Fruit fly (Drosophila melanogaster): Measurements from ENCODE around the gene CG4822.

Gene CG4822

DNA sequence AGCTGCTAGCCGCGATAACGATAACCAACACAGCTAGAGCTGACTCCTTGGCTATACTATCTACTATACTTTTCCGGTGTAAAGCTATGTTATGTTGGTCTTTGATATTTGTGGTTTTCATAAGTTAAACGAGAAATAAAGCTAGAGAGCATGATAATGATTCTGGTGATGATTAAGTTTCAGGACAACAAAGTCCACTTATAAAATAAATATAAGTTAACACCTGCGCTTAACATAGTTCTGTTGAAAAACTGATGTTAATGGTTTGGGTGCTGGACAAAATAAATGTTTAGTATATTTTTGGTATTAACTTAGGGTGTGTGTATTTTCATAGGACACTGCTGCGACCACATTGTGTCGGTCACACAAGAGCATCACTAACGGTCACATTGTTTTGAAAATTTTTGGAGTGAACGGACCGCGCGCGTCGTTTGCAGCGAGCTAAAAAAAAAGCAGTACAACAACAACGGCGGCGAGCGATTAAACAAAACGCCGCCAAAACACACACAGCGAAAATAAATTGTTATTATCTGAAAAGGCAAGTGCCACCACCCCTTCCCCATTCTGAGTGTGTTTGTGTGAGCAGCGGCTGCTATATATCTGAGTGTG is 37.2 kb upstream of the CG4822 start, which contains the start of the genes CG33635 and spen (continued):
- TF ChIP-seq CG2712 (tag; optimal IDR thresholded peaks at IDR 0.05) (peak; percentile 63), grau (tag; optimal IDR thresholded peaks at IDR 0.05) (peak; percentile 38), ato (GFP tag; IDR thresholded peaks at IDR 0.05; ENCODE audit: partially characterized antibody) (no peak), CG9876 (GFP tag; optimal IDR thresholded peaks at IDR 0.05) (no peak), ATbp (GFP tag; optimal IDR thresholded peaks at IDR 0.05) (no peak), CG13775 (GFP tag; optimal IDR thresholded peaks at IDR 0.05) (peak; percentile 30), CG7271 (tag; optimal IDR thresholded peaks at IDR 0.05) (peak; percentile 74), tap (tag; optimal IDR thresholded peaks at IDR 0.05) (peak; percentile 15), schlank (tag; optimal IDR thresholded peaks at IDR 0.05) (peak; percentile 15), ftz-f1 (GFP tag; optimal IDR thresholded peaks at IDR 0.05) (peak; percentile 42), H15 (GFP tag; IDR thresholded peaks at IDR 0.05) (no peak), HLH3B (GFP tag; IDR thresholded peaks at IDR 0.05) (no peak), CG12299 (tag; optimal IDR thresholded peaks at IDR 0.05) (peak; percentile 55), Mes4 (GFP tag; optimal IDR thresholded peaks at IDR 0.05) (no peak), ewg (GFP tag; optimal IDR thresholded peaks at IDR 0.05) (peak; percentile 41), Dip3 (GFP tag; optimal IDR thresholded peaks at IDR 0.05) (peak; percentile 10), E2f2 (GFP tag; IDR thresholded peaks at IDR 0.05) (no peak), CG11723 (GFP tag; optimal IDR thresholded peaks at IDR 0.05) (peak; percentile 28), CG18764 (GFP tag; optimal IDR thresholded peaks at IDR 0.05) (no peak), CG11398 (GFP tag; optimal IDR thresholded peaks at IDR 0.05) (no peak), fd3F (GFP tag; optimal IDR thresholded peaks at IDR 0.05) (no peak), sima (GFP tag; optimal IDR thresholded peaks at IDR 0.05) (no peak), CG12219 (GFP tag; optimal IDR thresholded peaks at IDR 0.05) (peak; percentile 35), CG1832 (GFP tag; optimal IDR thresholded peaks at IDR 0.05) (no peak), crc (GFP tag; optimal IDR thresholded peaks at IDR 0.05) (no peak), Hr3 (GFP tag; optimal IDR thresholded peaks at IDR 0.05) (no peak), Dbx (GFP tag; IDR thresholded peaks at IDR 0.05) (no peak), dimm (GFP tag; IDR thresholded peaks at IDR 0.05) (no peak), CG12769 (tag; optimal IDR thresholded peaks at IDR 0.05) (peak; percentile 35), psq (GFP tag; optimal IDR thresholded peaks at IDR 0.05) (no peak), Bgb (GFP tag; IDR thresholded peaks at IDR 0.05; ENCODE audit: partially characterized antibody) (no peak), CG17568 (GFP tag; optimal IDR thresholded peaks at IDR 0.05) (peak; percentile 13), Adf1 (GFP tag; IDR thresholded peaks at IDR 0.05) (no peak), Sry-δ (GFP tag; optimal IDR thresholded peaks at IDR 0.05) (peak; percentile 51), salm (tag; optimal IDR thresholded peaks at IDR 0.05) (peak; percentile 53), Hr39 (optimal IDR thresholded peaks at IDR 0.05) (no peak), CG4282 (GFP tag; optimal IDR thresholded peaks at IDR 0.05) (no peak), CG17361 (GFP tag; IDR thresholded peaks at IDR 0.05) (no peak), yki (optimal IDR thresholded peaks at IDR 0.05) (no peak), bigmax (GFP tag; optimal IDR thresholded peaks at IDR 0.05) (peak; percentile 48), CG13424 (tag; optimal IDR thresholded peaks at IDR 0.05) (peak; percentile 9), pzg (GFP tag; optimal IDR thresholded peaks at IDR 0.05) (peak; percentile 97), CG31388 (GFP tag; optimal IDR thresholded peaks at IDR 0.05) (no peak), CG18599 (GFP tag; optimal IDR thresholded peaks at IDR 0.05) (peak; percentile 48), Dll (GFP tag; IDR thresholded peaks at IDR 0.05; ENCODE audit: partially characterized antibody) (no peak), hkb (optimal IDR thresholded peaks at IDR 0.05) (no peak), hkb (GFP tag; IDR thresholded peaks at IDR 0.05) (no peak), wek (GFP tag; optimal IDR thresholded peaks at IDR 0.05) (peak; percentile 33), lbe (GFP tag; optimal IDR thresholded peaks at IDR 0.05) (peak; percentile 61), luna (GFP tag; optimal IDR thresholded peaks at IDR 0.05) (no peak), CG14860 (GFP tag; IDR thresholded peaks at IDR 0.05; ENCODE audit: partially characterized antibody) (no peak)

Measured in whole organism, embryonic.